Worm (Caenorhabditis elegans) whole organism, early embryonic: ENCODE measurements around the gene cyp-33C1.

Experiments
- ceh-36 ChIP-seq: sonication (generic microtip); optimal IDR thresholded peaks from 2 replicates; lab custom pipeline; 2016; ENCODE audit warnings: missing genetic modification characterization, inconsistent platforms, missing compliant biosample characterization
- flt-1 ChIP-seq: fragments of 200-800 bp; sonication (Bioruptor generic); IDR thresholded peaks from 2 replicates; pipeline ENCODE4 v1.3.6; 2022; ENCODE audit warnings: missing genetic modification characterization, missing compliant biosample characterization
- tbx-11 ChIP-seq: fragments of 200-800 bp; sonication (Bioruptor generic); IDR thresholded peaks from 2 replicates; pipeline ENCODE4 v1.3.6; 2022; ENCODE audit warnings: missing genetic modification characterization, missing compliant biosample characterization
- tra-4 ChIP-seq: sonication (generic microtip); optimal IDR thresholded peaks from 2 replicates; lab custom pipeline; 2017; ENCODE audit warnings: missing genetic modification characterization, missing compliant biosample characterization

- no peak for TF ChIP-seq tra-4 (tag; lab: Kevin White, UChicago)
- no peak for TF ChIP-seq ceh-36 (tag; lab: Kevin White, UChicago)
- TF ChIP-seq flt-1 (GFP tag; lab: Robert Waterston, UW), result no peak
- TF ChIP-seq tbx-11, result no peak
Measured at ce11 chrV:2221764-2222163, 42.5 kb downstream of the cyp-33C1 start, which contains the start of gene nhr-128.
